Worm (Caenorhabditis elegans): ENCODE measurements around the gene F17E9.5.
"Not testable (repeated sequence)": the region's sequence is repeated elsewhere in the genome, so short reads cannot be mapped to it uniquely, and the experiment has no call there.

Gene F17E9.5

DNA sequence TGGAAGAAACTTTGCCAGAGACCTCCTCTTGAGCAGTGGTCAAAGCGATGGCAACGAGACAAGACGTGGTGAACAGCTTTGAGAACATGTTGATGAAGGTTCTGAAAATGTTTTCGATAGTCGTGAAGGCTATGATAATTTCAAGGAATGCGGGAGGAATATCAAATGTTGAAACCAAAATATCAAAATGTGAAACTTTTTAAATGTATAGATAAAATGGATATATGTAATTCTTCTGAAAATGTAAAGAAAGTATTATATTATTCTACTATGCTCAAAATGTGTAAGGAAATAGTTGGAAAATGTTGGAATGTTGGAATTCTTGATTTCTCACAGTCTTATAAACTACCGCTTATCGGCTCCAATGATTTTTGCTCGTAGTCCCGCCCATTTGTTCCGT, 23.5 kb downstream of the F17E9.5 start, which contains the start of gene D2096.6:
Gene D2096.6, minus strand, starts transcription at position 101 of the 400 bp plus-strand sequence.
- no peak for TF ChIP-seq unc-62 (GFP tag; optimal IDR thresholded peaks at IDR 0.05)

DNA sequence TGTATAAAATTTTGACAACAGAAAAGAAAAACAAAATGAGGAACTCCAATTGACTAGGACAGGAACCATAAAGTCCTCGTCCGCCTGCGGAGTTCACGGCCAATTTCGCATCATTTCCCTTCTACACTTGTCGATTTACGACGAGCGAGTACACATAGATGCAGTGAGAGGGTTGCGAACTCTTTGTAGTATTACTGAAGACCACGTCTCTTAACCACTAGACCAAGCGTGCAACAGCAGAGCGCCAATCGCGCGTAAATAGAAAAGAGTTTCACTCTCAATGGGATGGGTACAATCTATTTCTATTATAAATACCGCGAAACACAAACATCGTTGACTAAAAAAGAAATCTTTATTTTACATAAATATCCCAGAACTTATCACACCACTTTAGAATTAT, 29.8 kb downstream of the F17E9.5 start:
- TF ChIP-seq unc-62 (GFP tag; optimal IDR thresholded peaks at IDR 0.05) = no peak

DNA sequence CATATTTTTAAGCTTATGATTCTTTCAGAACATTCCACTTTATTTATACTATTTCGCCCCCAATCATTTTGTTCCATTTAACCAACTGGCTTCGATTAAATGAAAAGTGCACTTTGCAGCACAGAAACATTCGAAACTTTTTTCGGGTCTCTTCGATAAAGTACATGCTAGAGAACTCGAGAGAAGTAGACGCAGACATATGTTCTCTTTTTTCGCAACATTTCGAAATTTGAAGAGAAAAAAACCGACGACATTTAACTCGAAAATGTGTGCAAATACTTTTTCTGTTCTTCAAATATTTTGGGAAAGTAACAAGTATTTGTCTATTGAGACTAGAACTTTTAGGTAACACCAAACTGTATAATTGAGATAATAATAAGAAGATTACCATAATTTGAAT, 31.3 kb downstream of the F17E9.5 start:
- no peak for TF ChIP-seq unc-62 (GFP tag; optimal IDR thresholded peaks at IDR 0.05)

DNA sequence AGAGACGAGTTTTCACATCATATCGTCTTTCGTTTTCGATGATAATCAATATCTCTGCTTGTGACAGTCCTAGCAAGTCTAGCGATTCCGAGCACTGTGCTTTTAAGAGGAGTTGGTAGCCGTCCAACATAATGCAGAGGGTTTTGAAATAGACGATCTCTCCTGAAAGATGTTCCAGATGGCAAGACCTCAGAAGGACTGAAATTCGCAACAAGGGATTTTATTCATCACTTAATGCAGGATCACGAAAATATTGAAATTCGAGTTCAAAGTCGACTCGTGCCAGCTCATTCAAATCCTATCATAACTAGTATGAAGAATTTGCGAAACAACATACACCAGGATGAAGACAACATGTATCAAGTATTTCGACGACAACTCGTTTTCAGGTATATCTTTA, 31.9 kb downstream of the F17E9.5 start, which contains the start of gene D2096.7:
Gene D2096.7, minus strand, starts transcription at position 130 of the 400 bp plus-strand sequence.
- no peak for TF ChIP-seq unc-62 (GFP tag; optimal IDR thresholded peaks at IDR 0.05)

DNA sequence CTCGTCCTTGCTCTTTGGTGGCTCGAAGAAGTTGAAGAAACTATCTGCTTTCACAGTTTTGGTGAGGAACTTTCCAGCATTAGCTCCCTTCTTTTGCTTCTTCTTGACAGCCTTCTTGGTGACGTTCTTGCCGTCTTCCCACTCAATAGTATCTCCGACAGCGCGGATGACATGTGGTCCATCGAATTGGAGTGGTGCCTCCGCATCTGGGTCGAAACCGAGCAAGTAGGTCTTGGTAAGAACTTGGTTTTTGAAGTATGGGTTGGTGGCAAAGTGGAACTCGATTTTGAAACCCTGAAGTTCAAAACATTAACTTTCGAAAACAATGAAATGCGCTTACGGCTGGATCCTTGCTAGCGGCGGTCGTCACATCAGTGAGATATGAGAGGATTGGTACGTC, 32.7 kb downstream of the F17E9.5 start:
- no peak for TF ChIP-seq unc-62 (GFP tag; optimal IDR thresholded peaks at IDR 0.05)

DNA sequence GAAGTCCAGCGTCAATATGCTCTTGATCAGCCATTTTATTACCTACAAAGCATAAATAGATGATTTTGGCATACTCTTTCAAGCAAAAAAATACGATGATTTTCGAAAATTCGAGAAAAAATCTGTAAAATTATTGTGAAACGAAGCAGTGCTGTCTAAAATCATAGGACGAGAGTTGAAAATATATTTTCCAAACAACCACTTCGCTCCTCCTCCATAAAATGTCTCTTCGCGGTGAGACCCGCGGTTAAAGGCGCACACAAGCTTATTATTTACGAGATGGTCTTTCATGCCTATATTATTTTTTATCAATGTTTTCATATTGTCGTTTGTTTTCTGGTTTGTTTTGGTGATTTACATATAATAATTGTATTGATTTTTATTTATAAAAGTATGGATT, 33.7 kb downstream of the F17E9.5 start, which contains the start of gene nap-1:
Gene nap-1, minus strand, starts transcription at position 42 of the 400 bp plus-strand sequence.
- no peak for TF ChIP-seq unc-62 (GFP tag; optimal IDR thresholded peaks at IDR 0.05)

DNA sequence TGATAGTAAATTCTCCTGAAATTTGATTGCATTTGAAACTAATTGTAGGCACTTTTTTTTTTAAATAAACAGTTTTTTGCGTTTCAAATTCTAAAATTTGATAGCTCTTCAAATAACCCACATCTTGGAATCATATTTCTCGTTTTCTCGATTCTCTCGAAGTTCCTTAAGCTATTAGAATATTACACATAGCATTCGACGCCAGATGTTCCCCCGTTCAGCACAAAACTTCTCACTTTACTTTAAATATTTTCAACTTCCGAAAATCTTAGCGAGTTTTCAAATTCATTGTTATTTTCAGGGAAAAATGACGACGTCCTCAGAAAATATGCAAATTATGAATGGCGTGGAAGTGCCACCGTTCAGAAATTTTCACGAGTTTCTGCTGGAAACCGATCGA, 34.1 kb downstream of the F17E9.5 start, which contains the start of gene praf-3:
Gene praf-3, plus strand, starts transcription at position 301 of the 400 bp plus-strand sequence.
- no peak for TF ChIP-seq unc-62 (GFP tag; optimal IDR thresholded peaks at IDR 0.05)

DNA sequence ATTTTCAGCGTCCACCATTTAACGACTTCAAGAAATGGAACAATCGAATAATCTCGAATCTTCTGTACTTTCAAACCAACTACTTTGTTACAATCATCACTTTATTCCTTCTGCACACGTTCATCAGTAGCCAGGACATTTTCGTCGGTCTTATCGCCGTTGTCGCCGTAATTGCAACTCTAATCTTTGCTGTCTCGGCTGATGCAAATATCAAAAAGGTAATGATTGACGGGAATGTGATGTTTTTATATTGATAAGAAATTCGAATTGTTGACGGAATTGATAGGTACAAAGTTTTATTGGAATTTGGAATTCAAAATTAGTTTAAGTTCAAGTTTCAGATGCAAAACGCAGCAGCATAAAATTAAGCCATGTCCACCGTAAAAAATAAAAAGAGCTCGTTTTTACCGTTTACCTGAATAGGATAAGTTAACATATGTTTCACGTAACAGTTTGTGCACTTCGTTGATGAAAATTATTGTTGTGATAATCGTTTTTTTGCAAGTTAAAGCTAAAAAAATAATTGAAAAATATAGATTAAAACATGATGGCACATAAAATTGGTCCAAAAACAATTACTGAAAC, 34.7 kb downstream of the F17E9.5 start:
- no peak for TF ChIP-seq unc-62 (GFP tag; optimal IDR thresholded peaks at IDR 0.05)

DNA sequence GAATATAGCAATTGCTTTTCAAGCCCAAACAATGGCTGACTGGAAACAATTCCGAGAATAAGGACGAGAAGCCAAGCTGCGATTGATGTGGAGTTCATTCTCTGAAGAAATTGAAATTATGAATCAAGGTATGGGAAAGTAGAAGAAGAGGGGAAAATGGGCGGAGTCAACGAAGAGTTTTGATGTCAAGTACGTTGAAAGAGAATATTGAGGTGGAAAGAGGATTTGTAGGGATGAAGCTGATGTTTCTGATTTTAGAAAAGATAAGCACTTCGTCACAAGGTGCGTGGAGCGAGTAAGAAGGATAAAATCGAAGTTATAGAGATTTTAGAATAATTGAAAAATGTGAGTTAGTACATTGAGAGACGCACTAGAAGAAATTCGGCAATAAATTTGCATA, 37.1 kb downstream of the F17E9.5 start, which contains the start of gene D2096.9:
Gene D2096.9, minus strand, starts transcription at position 101 of the 400 bp plus-strand sequence.
- TF ChIP-seq unc-62 (GFP tag; optimal IDR thresholded peaks at IDR 0.05) = no peak

DNA sequence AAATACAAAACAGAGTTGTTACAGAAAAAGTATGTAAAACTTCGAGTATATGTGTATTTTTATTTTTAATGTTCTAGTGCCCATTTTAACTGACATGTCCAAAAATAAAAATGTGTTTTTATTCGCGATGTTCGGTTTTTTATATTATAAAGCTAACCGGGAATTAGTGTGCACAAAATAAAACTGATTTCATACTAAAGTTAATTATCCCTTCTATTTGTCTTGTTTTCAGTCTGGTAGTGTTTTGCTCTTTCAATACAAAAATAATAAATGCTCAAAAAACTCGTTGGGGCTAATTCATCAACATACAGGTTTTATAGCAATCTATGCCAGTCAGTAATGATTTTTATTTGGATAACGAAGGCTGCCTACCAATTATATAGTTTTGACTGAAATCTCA, 39.1 kb downstream of the F17E9.5 start:
- no peak for TF ChIP-seq unc-62 (GFP tag; optimal IDR thresholded peaks at IDR 0.05)

DNA sequence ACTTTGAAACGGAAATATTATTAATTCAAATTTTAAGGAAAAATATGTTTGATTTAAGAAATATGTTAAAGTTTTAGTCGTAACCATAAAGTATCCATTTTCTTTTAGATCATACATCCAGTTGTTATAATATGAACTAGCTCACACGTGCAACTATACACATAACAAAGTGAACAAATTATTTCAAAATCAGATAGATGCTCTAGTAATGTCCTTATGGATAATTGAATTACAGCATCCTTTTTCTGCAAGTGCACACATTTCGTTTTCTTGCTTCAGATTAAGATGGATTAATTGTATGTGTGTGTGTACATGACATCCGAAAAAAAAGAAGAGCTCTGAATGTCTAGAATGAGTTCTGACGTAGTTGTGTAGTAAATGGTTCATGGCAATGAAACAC, 40.0 kb downstream of the F17E9.5 start:
- TF ChIP-seq unc-62 (GFP tag; optimal IDR thresholded peaks at IDR 0.05) = no peak

DNA sequence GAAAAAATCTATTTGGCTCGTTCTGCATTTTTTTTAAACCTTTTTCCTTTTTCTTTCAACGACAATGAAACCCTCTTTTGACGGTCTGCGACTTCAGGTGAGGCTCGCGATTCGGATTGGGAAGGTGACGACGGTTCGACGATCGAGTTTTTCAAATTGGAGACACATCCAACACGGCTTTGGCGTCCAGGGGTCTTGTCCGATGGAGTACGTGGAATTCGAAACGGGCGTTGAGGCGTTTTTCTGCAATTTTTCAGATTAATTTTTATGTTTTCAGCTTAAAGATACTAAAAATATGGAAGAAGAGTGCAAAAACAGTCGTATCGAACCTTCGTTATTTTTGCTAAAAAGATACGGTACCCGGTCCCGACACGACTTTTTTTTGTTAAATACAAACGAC, 43.5 kb downstream of the F17E9.5 start, which contains the start of gene D2096.10:
Gene D2096.10, minus strand, starts transcription at position 101 of the 400 bp plus-strand sequence.
- not testable (repeated sequence) for TF ChIP-seq unc-62 (GFP tag; optimal IDR thresholded peaks at IDR 0.05)

DNA sequence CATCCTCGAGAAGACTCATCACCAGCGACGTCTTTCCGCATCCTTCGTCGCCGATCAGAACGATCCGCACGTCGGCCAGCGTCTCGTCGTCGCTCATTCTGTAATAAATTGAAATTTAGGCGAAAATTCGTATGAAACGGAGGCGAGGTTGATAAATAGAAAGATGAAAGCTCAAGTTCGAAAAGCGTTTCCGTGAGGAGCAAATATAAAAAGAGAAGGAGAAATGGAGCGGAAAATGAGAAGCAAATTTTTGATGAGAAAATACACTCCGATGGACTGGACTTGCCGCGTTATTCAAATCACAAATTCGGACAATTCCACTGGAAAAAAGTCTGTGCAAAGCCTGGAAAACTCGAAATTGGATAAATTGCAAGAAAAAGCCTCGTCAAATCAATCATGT, 48.5 kb downstream of the F17E9.5 start, which contains the start of gene D2096.11:
Gene D2096.11, minus strand, starts transcription at position 101 of the 400 bp plus-strand sequence.
- TF ChIP-seq unc-62 (GFP tag; optimal IDR thresholded peaks at IDR 0.05) = no peak
